Worm (Caenorhabditis elegans): ENCODE results near the gene T03D8.6.

DNA sequence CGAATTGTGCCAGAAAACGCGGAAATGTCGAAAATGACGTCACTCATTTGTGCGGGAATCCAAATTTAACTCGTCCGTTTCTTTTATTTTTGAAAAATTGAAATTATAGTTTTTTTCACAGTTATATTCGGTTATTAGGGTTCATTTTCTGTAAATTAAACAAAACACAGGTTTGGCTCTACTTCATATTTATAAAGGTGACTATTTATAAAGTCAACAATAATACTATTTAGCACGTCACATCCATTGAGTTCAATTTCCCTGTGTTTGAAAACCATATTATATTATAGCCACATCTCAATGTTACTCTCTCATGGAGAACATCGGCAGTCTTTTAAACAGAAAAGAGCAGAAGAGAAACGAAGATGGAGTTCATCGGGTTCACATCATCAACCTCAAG is 42.6 kb upstream of the T03D8.6 start, which contains the start of gene twk-35:
- no peak for TF ChIP-seq nhr-77 (tag; optimal IDR thresholded peaks at IDR 0.05)
- no peak for TF ChIP-seq aly-2 (tag; optimal IDR thresholded peaks at IDR 0.05)
- TF ChIP-seq egl-27 (tag; optimal IDR thresholded peaks at IDR 0.05), result no peak
- no peak for TF ChIP-seq ZK546.5 (tag; optimal IDR thresholded peaks at IDR 0.05)
- TF ChIP-seq ceh-82 (tag; optimal IDR thresholded peaks at IDR 0.05), result no peak
- no peak for TF ChIP-seq sem-4 (tag; optimal IDR thresholded peaks at IDR 0.05)
- TF ChIP-seq lin-13 (GFP tag; optimal IDR thresholded peaks at IDR 0.05), result no peak
- TF ChIP-seq fos-1 (tag; optimal IDR thresholded peaks at IDR 0.05), result no peak
- TF ChIP-seq unc-62 (GFP tag; optimal IDR thresholded peaks at IDR 0.05), result no peak
- no peak for TF ChIP-seq mab-5 (tag; optimal IDR thresholded peaks at IDR 0.05)
- TF ChIP-seq R02D3.7 (tag; optimal IDR thresholded peaks at IDR 0.05), result no peak
- TF ChIP-seq nhr-11 (tag; optimal IDR thresholded peaks at IDR 0.05), result no peak
- no peak for TF ChIP-seq dmd-4 (tag; optimal IDR thresholded peaks at IDR 0.05)
- no peak for TF ChIP-seq F13H6.1 (tag; optimal IDR thresholded peaks at IDR 0.05)
